Worm (Caenorhabditis elegans): ENCODE results near the gene Y105C5B.19.

Gene Y105C5B.19

DNA sequence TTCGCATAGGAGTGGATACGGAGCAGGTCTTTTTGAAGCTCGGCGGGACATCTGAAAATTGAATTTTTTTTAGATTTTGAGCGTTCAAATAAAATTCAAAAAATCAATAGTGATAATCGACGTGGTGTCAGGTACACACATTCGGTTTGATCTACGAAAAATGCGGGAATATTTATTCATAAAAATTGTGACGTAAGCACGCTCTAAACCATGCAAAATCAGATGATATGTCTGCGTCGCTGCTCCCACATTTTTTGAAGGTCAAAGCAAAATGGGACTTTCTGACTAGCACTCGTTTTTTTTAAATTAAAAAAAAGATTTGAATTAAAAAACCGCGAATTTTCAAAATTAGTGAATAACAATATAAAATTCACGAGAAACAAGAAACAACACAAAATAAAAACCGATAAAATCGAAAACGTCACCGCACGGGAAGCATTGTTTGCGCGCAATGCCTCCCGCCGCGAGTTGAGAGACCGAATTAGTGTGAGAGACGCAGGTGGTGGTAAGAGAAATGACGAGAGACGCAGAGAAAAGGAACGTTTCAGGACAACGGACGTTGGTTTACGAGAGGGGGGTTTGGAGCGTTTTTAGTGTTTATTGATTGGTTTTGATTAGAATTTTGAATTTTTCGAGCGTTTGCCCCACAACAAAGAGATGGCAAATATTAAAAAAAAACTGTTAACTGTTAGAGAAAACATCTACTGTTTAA lies at the start of gene Y105C5B.19:
TSS of gene Y105C5B.19 (minus strand) at position 51 of the 712 bp plus-strand sequence.
- TF ChIP-seq ref-1 (GFP tag; conservative IDR thresholded peaks at IDR 0.05) (no peak), cog-1 (tag; optimal IDR thresholded peaks at IDR 0.05) (peak; percentile 34), ztf-23 (GFP tag; IDR thresholded peaks at IDR 0.05) (no peak), T22C8.4 (GFP tag; IDR thresholded peaks at IDR 0.05) (peak; percentile 41; the same call in 1 of the 2 replicates), tab-1 (GFP tag; IDR thresholded peaks at IDR 0.05) (no peak)

DNA sequence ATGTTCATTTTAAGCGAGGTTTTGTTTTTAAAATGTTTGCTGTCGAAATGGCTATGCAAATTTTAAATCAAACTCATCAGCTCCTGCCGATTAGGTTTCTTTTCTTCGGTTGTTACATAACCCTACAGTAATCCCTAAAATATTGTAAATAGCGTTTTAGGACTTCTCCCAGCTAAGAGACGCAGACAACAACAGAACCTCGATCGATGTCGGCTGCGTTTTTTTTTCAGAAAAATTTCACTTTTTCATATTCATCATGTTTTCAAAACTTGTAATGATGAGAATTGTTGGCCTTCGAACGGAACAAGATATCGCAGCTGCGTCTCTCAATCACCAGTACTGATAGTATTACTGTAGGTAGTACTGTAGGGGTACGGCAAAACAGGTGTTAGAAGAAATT lies 44.7 kb upstream of the Y105C5B.19 start:
- TF ChIP-seq flt-1 (GFP tag; IDR thresholded peaks at IDR 0.05) (no peak), med-1 (GFP tag; optimal IDR thresholded peaks at IDR 0.05; ENCODE audit: insufficient read depth) (no peak), ref-1 (GFP tag; conservative IDR thresholded peaks at IDR 0.05) (no peak), tab-1 (GFP tag; IDR thresholded peaks at IDR 0.05) (no peak), ztf-23 (GFP tag; IDR thresholded peaks at IDR 0.05) (no peak), ztf-29 (GFP tag; IDR thresholded peaks at IDR 0.05) (no peak), cog-1 (tag; optimal IDR thresholded peaks at IDR 0.05) (no peak)

DNA sequence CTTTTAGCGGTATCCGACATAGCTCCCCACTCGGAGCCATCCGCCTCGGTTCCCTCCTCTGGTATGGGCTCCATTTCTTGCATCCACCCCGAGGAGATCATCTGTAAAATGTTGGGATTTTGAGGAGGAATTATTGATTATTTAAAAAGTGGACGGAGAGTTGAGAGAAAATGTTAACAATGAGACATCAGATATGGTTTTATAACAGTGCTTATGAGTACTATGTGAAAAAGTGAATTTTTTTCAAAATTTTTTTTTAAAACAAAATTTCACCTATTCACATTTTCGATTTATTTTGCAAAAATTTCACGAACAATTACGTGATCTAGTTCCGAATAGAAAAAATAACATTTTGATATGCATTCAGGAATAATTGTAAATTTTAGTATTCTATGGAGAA lies 43.0 kb upstream of the Y105C5B.19 start, which contains the start of gene jac-1:
TSS of gene jac-1 (minus strand) at position 101 of the 400 bp plus-strand sequence.
- TF ChIP-seq T22C8.4 (GFP tag; IDR thresholded peaks at IDR 0.05) = 0 out of 2 replicates have a peak, but pooled peaks have one; percentile 37
- TF ChIP-seq ztf-29 (GFP tag; IDR thresholded peaks at IDR 0.05) = no peak

DNA sequence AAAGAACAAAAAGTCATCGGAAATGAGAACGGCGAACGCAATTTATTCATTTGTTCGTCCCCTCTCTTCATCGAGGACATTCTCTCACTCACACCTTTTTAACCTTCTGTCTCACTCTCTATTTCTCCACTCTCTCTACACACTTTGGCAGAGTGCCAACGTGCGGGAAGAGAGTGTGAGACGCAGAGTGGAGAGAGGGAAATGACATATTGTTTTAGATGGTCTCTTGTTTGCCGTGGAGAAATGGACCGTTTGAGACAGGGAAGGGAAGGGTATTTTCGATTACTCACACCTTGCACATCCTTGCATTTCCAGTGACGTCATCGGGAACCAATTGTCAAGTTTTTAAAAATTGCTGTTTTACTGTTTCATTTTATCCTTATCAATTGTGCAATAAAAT lies 40.4 kb upstream of the Y105C5B.19 start:
- TF ChIP-seq cog-1 (tag; optimal IDR thresholded peaks at IDR 0.05) = peak; percentile 29
- no peak for TF ChIP-seq flt-1 (GFP tag; IDR thresholded peaks at IDR 0.05)

- TF ChIP-seq med-1 (GFP tag; optimal IDR thresholded peaks at IDR 0.05; ENCODE audit: insufficient read depth) (no peak), cog-1 (tag; optimal IDR thresholded peaks at IDR 0.05) (no peak), ref-1 (GFP tag; conservative IDR thresholded peaks at IDR 0.05) (no peak), tab-1 (GFP tag; IDR thresholded peaks at IDR 0.05) (no peak), klf-2 (GFP tag; conservative IDR thresholded peaks at IDR 0.05) (no peak), ztf-29 (GFP tag; IDR thresholded peaks at IDR 0.05) (no peak), ztf-23 (GFP tag; IDR thresholded peaks at IDR 0.05) (no peak), T22C8.4 (GFP tag; IDR thresholded peaks at IDR 0.05) (no peak), flt-1 (GFP tag; IDR thresholded peaks at IDR 0.05) (no peak)
Measured at ce11 chrIV:16022438-16022837, 38.7 kb upstream of the Y105C5B.19 start.

- TF ChIP-seq ztf-23 (GFP tag; IDR thresholded peaks at IDR 0.05) (no peak), flt-1 (GFP tag; IDR thresholded peaks at IDR 0.05) (no peak), klf-2 (GFP tag; conservative IDR thresholded peaks at IDR 0.05) (no peak), ref-1 (GFP tag; conservative IDR thresholded peaks at IDR 0.05) (no peak), med-1 (GFP tag; optimal IDR thresholded peaks at IDR 0.05; ENCODE audit: insufficient read depth) (no peak), T22C8.4 (GFP tag; IDR thresholded peaks at IDR 0.05) (no peak), cog-1 (tag; optimal IDR thresholded peaks at IDR 0.05) (no peak), tab-1 (GFP tag; IDR thresholded peaks at IDR 0.05) (no peak)
Measured at ce11 chrIV:16015729-16016128, 32.0 kb upstream of the Y105C5B.19 start.

- TF ChIP-seq cog-1 (tag; optimal IDR thresholded peaks at IDR 0.05) = no peak
- TF ChIP-seq klf-2 (GFP tag; conservative IDR thresholded peaks at IDR 0.05) = no peak
- no peak for TF ChIP-seq flt-1 (GFP tag; IDR thresholded peaks at IDR 0.05)
- no peak for TF ChIP-seq ztf-23 (GFP tag; IDR thresholded peaks at IDR 0.05)
- no peak for TF ChIP-seq ztf-29 (GFP tag; IDR thresholded peaks at IDR 0.05)
- no peak for TF ChIP-seq tab-1 (GFP tag; IDR thresholded peaks at IDR 0.05)
- no peak for TF ChIP-seq T22C8.4 (GFP tag; IDR thresholded peaks at IDR 0.05)
- no peak for TF ChIP-seq ref-1 (GFP tag; conservative IDR thresholded peaks at IDR 0.05)
- TF ChIP-seq med-1 (GFP tag; optimal IDR thresholded peaks at IDR 0.05; ENCODE audit: insufficient read depth) = no peak
Measured at ce11 chrIV:16006267-16006666, 22.5 kb upstream of the Y105C5B.19 start.

- no peak for TF ChIP-seq cog-1 (tag; optimal IDR thresholded peaks at IDR 0.05)
- TF ChIP-seq med-1 (GFP tag; optimal IDR thresholded peaks at IDR 0.05; ENCODE audit: insufficient read depth) = no peak
- 0 out of 2 replicates have a peak, but pooled peaks have one; percentile 18 for TF ChIP-seq ref-1 (GFP tag; conservative IDR thresholded peaks at IDR 0.05)
- no peak for TF ChIP-seq flt-1 (GFP tag; IDR thresholded peaks at IDR 0.05)
- TF ChIP-seq ztf-23 (GFP tag; IDR thresholded peaks at IDR 0.05) = no peak
- TF ChIP-seq tab-1 (GFP tag; IDR thresholded peaks at IDR 0.05) = no peak
- no peak for TF ChIP-seq klf-2 (GFP tag; conservative IDR thresholded peaks at IDR 0.05)
Measured at ce11 chrIV:16005472-16005871, 21.7 kb upstream of the Y105C5B.19 start.

ce11 chrIV:16001058-16001457 lies 17.3 kb upstream of the Y105C5B.19 start:
- TF ChIP-seq ztf-23 (GFP tag; IDR thresholded peaks at IDR 0.05) (peak; percentile 34; the same call in 1 of the 2 replicates), flt-1 (GFP tag; IDR thresholded peaks at IDR 0.05) (no peak)

ce11 chrIV:15999692-16000091 lies 15.9 kb upstream of the Y105C5B.19 start:
- no peak for TF ChIP-seq ztf-23 (GFP tag; IDR thresholded peaks at IDR 0.05)
- TF ChIP-seq flt-1 (GFP tag; IDR thresholded peaks at IDR 0.05) = no peak
- no peak for TF ChIP-seq med-1 (GFP tag; optimal IDR thresholded peaks at IDR 0.05; ENCODE audit: insufficient read depth)
- TF ChIP-seq cog-1 (tag; optimal IDR thresholded peaks at IDR 0.05) = no peak
- no peak for TF ChIP-seq klf-2 (GFP tag; conservative IDR thresholded peaks at IDR 0.05)
- TF ChIP-seq ztf-29 (GFP tag; IDR thresholded peaks at IDR 0.05) = no peak
- no peak for TF ChIP-seq tab-1 (GFP tag; IDR thresholded peaks at IDR 0.05)

ce11 chrIV:15997906-15998305 lies 14.1 kb upstream of the Y105C5B.19 start:
- no peak for TF ChIP-seq ztf-23 (GFP tag; IDR thresholded peaks at IDR 0.05)
- peak; percentile 64; the same call in 1 of the 2 replicates for TF ChIP-seq T22C8.4 (GFP tag; IDR thresholded peaks at IDR 0.05)

All from whole organism, midembryonic.